Worm (Caenorhabditis elegans) whole organism, mixed stage, embryonic: ENCODE data around the gene ZK792.4.

Source experiments
- M03D4.4 ChIP-seq: sonication (generic microtip); optimal IDR thresholded peaks from 2 replicates; lab custom pipeline; 2017; ENCODE audit warnings: mild to moderate bottlenecking, missing genetic modification characterization, missing compliant biosample characterization
- blmp-1 ChIP-seq: fragments of 150-350 bp; optimal IDR thresholded peaks from 2 replicates; lab custom pipeline; 2014; ENCODE audit warnings: missing biosample characterization, missing genetic modification characterization
- drap-1 ChIP-seq: fragments of 200-800 bp; sonication (Bioruptor generic); optimal IDR thresholded peaks from 3 replicates; lab custom pipeline; 2018; ENCODE audit warnings: mild to moderate bottlenecking, missing genetic modification characterization, missing compliant biosample characterization
- lin-13 ChIP-seq: fragments of 150-350 bp; optimal IDR thresholded peaks from 2 replicates; lab custom pipeline; 2014; ENCODE audit warnings: missing biosample characterization, missing genetic modification characterization
- lsy-2 ChIP-seq: fragments of 150-350 bp; optimal IDR thresholded peaks from 2 replicates; lab custom pipeline; 2014; ENCODE audit warnings: missing biosample characterization, missing genetic modification characterization
- nhr-237 ChIP-seq: fragments of 150-350 bp; optimal IDR thresholded peaks from 2 replicates; lab custom pipeline; 2014; ENCODE audit warnings: missing biosample characterization, missing genetic modification characterization
- sem-2 ChIP-seq: fragments of 200-800 bp; sonication (Bioruptor generic); optimal IDR thresholded peaks from 2 replicates; lab custom pipeline; 2018; ENCODE audit warnings: mild to moderate bottlenecking, missing genetic modification characterization, missing compliant biosample characterization
- unc-62 ChIP-seq: fragments of 150-350 bp; optimal IDR thresholded peaks from 2 replicates; lab custom pipeline; 2014; ENCODE audit warnings: missing biosample characterization, missing genetic modification reagents, missing genetic modification characterization

Gene ZK792.4

DNA sequence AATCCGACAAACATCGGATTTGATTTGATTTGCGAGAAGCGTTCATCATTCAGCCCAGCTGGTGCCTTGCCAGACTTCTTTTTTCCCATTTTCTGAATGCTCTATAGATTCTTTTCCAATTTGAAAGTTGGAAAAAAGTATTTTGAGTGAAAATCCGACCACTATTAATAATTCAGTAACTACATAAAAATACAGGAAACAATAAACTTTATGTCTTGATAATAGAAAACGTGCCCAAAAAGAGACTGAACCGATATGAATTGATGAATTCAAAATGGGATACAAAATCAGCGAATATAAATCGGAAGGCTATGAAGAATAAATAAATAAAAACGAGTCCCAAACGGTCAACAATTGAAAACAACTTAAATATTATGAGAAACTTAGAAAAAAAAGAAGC, 50.1 kb downstream of the ZK792.4 start, which contains the start of gene F58B3.4:
Gene F58B3.4, minus strand, starts transcription at position 101 of the 400 bp plus-strand sequence.
- TF ChIP-seq nhr-237 (tag; lab: Kevin White, UChicago) = no peak
- TF ChIP-seq lin-13 (tag; lab: Kevin White, UChicago) = no peak
- no peak for TF ChIP-seq unc-62 (GFP tag; lab: Kevin White, UChicago)
- no peak for TF ChIP-seq sem-2
- TF ChIP-seq blmp-1 (tag; lab: Kevin White, UChicago) = no peak
- no peak for TF ChIP-seq drap-1
- no peak for TF ChIP-seq M03D4.4 (tag; lab: Kevin White, UChicago)
- TF ChIP-seq lsy-2 (tag; lab: Kevin White, UChicago) = no peak
